Fruit fly (Drosophila melanogaster) whole organism, embryonic: ENCODE data around the gene CG5808.

Experiments used
- Atf6 ChIP-seq: fragments of 200-800 bp; sonication (Bioruptor generic); IDR thresholded peaks from 2 replicates; pipeline ENCODE4 v1.3.6; 2022; ENCODE audit warnings: missing biosample characterization, missing genetic modification characterization
- BEAF-32 ChIP-seq: fragments of 200-800 bp; sonication (Bioruptor generic); optimal IDR thresholded peaks from 3 replicates; lab custom pipeline; 2017; ENCODE audit warnings: missing biosample characterization, missing genetic modification characterization, mild to moderate bottlenecking, moderate library complexity, missing genetic modification reagents
- CG11093 ChIP-seq: fragments of 200-800 bp; sonication (Bioruptor generic); IDR thresholded peaks from 3 replicates; pipeline ENCODE4 v1.3.6; 2022; ENCODE audit warnings: missing biosample characterization, missing genetic modification characterization
- CG12155 ChIP-seq: fragments of 200-800 bp; sonication (Bioruptor generic); optimal IDR thresholded peaks from 3 replicates; lab custom pipeline; 2016; ENCODE audit warnings: missing biosample characterization, missing genetic modification characterization
- CG12659 ChIP-seq: fragments of 200-800 bp; sonication (Bioruptor generic); optimal IDR thresholded peaks from 3 replicates; lab custom pipeline; 2017; ENCODE audit warnings: mild to moderate bottlenecking, missing biosample characterization, missing genetic modification reagents, missing genetic modification characterization
- CG12942 ChIP-seq: fragments of 200-800 bp; sonication (Bioruptor generic); optimal IDR thresholded peaks from 3 replicates; lab custom pipeline; 2016; ENCODE audit warnings: missing biosample characterization, missing genetic modification characterization
- CG18262 ChIP-seq: fragments of 200-800 bp; optimal IDR thresholded peaks from 3 replicates; lab custom pipeline; 2019; ENCODE audit warnings: missing biosample characterization, mild to moderate bottlenecking, missing genetic modification characterization, moderate library complexity
- CG30020 ChIP-seq: fragments of 200-800 bp; optimal IDR thresholded peaks from 2 replicates; lab custom pipeline; 2019; ENCODE audit warnings: missing biosample characterization, mild to moderate bottlenecking, missing genetic modification characterization, moderate library complexity
- CG30403 ChIP-seq: fragments of 200-800 bp; sonication (Bioruptor generic); optimal IDR thresholded peaks from 3 replicates; lab custom pipeline; 2016; ENCODE audit warnings: missing biosample characterization, missing genetic modification characterization
- CG6791 ChIP-seq: fragments of 200-800 bp; sonication (Bioruptor generic); IDR thresholded peaks from 3 replicates; pipeline ENCODE4 v1.3.6; 2022; ENCODE audit warnings: missing biosample characterization, missing genetic modification characterization; ENCODE audit not compliant: partially characterized antibody
- CG7745 ChIP-seq: fragments of 200-800 bp; sonication (Bioruptor generic); optimal IDR thresholded peaks from 2 replicates; lab custom pipeline; 2018; ENCODE audit warnings: missing biosample characterization, mild to moderate bottlenecking, missing genetic modification characterization, moderate library complexity
- CG7987 ChIP-seq: fragments of 200-800 bp; sonication (Bioruptor generic); optimal IDR thresholded peaks from 2 replicates; lab custom pipeline; 2018; ENCODE audit warnings: missing biosample characterization, mild to moderate bottlenecking, missing genetic modification characterization, moderate library complexity
- CG8478 ChIP-seq: fragments of >200 bp; optimal IDR thresholded peaks from 2 replicates; lab custom pipeline; 2018
- CG8765 ChIP-seq: fragments of 200-800 bp; sonication (Bioruptor generic); IDR thresholded peaks from 2 replicates; pipeline ENCODE4 v1.3.6; 2022; ENCODE audit warnings: missing biosample characterization, missing genetic modification characterization
- CG9797 ChIP-seq: fragments of 200-800 bp; sonication (Bioruptor generic); optimal IDR thresholded peaks from 3 replicates; lab custom pipeline; 2018; ENCODE audit warnings: missing biosample characterization, mild to moderate bottlenecking, missing genetic modification characterization
- CG9817 ChIP-seq: fragments of 200-800 bp; sonication (Bioruptor generic); optimal IDR thresholded peaks from 2 replicates; lab custom pipeline; 2018; ENCODE audit warnings: missing biosample characterization, mild to moderate bottlenecking, missing genetic modification characterization, moderate library complexity
- D19A ChIP-seq: fragments of 200-800 bp; optimal IDR thresholded peaks from 3 replicates; lab custom pipeline; 2019; ENCODE audit warnings: missing biosample characterization, mild to moderate bottlenecking, missing genetic modification characterization, moderate library complexity
- Dek ChIP-seq: fragments of 200-800 bp; sonication (Bioruptor generic); optimal IDR thresholded peaks from 3 replicates; lab custom pipeline; 2019; ENCODE audit warnings: missing biosample characterization, mild to moderate bottlenecking, missing genetic modification characterization, moderate library complexity
- Dp ChIP-seq: fragments of 200-800 bp; sonication (Bioruptor generic); optimal IDR thresholded peaks from 2 replicates; lab custom pipeline; 2018; ENCODE audit warnings: missing biosample characterization, mild to moderate bottlenecking, missing genetic modification characterization, moderate library complexity
- Hand ChIP-seq: fragments of 200-800 bp; sonication (Bioruptor generic); optimal IDR thresholded peaks from 2 replicates; lab custom pipeline; 2017; ENCODE audit warnings: mild to moderate bottlenecking, missing biosample characterization, missing genetic modification reagents, missing genetic modification characterization
- HmgZ ChIP-seq: fragments of 200-800 bp; sonication (Bioruptor generic); optimal IDR thresholded peaks from 2 replicates; lab custom pipeline; 2018; ENCODE audit warnings: missing biosample characterization, mild to moderate bottlenecking, missing genetic modification characterization
- Hr51 ChIP-seq, 2 experiments: fragments of 200-800 bp; sonication (Bioruptor generic); optimal IDR thresholded peaks; 2 replicates in 1 of 2; 3 replicates in 1 of 2; lab custom pipeline; 2016 to 2018; ENCODE audit warnings: missing biosample characterization in 2 of 2, missing genetic modification characterization in 2 of 2, mild to moderate bottlenecking in 1 of 2, moderate library complexity in 1 of 2
- Max ChIP-seq: fragments of 200-800 bp; sonication (Bioruptor generic); optimal IDR thresholded peaks from 2 replicates; lab custom pipeline; 2016; ENCODE audit warnings: missing biosample characterization, mild to moderate bottlenecking, missing genetic modification characterization
- Med ChIP-seq: fragments of 200-800 bp; sonication (Bioruptor generic); peaks from one replicate; lab custom pipeline; 2016; ENCODE audit warnings: missing biosample characterization, missing genetic modification characterization, mild to moderate bottlenecking, inconsistent platforms, moderate library complexity
- NFAT ChIP-seq: fragments of 200-800 bp; sonication (Bioruptor generic); IDR thresholded peaks from 2 replicates; pipeline ENCODE4 v1.3.6; 2022; ENCODE audit warnings: missing biosample characterization, missing genetic modification characterization
- Opbp ChIP-seq: fragments of 200-800 bp; sonication (Bioruptor generic); IDR thresholded peaks from 3 replicates; pipeline ENCODE4 v1.3.6; 2022; ENCODE audit warnings: missing biosample characterization, missing genetic modification characterization; ENCODE audit not compliant: partially characterized antibody
- Poxn ChIP-seq: fragments of 200-800 bp; sonication (Bioruptor generic); IDR thresholded peaks from 2 replicates; pipeline ENCODE4 v1.3.6; 2022; ENCODE audit warnings: missing biosample characterization, missing genetic modification characterization
- Side ChIP-seq: fragments of 200-800 bp; sonication (Bioruptor generic); optimal IDR thresholded peaks from 2 replicates; lab custom pipeline; 2016; ENCODE audit warnings: missing biosample characterization, missing genetic modification characterization
- al ChIP-seq: fragments of 200-800 bp; sonication (Bioruptor generic); IDR thresholded peaks from 2 replicates; pipeline ENCODE4 v1.3.6; 2022; ENCODE audit warnings: missing biosample characterization, missing genetic modification characterization
- chn ChIP-seq: fragments of 200-800 bp; sonication (Bioruptor generic); optimal IDR thresholded peaks from 2 replicates; lab custom pipeline; 2016; ENCODE audit warnings: missing biosample characterization, missing genetic modification characterization
- croc ChIP-seq: fragments of 200-800 bp; sonication (Bioruptor generic); conservative IDR thresholded peaks from 3 replicates; pipeline ENCODE4 v1.3.6; 2022; ENCODE audit warnings: missing biosample characterization, missing genetic modification characterization
- dan ChIP-seq: fragments of 200-800 bp; sonication (Bioruptor generic); IDR thresholded peaks from 2 replicates; pipeline ENCODE4 v1.3.6; 2022; ENCODE audit warnings: missing biosample characterization, missing genetic modification characterization
- disco-r ChIP-seq: fragments of 200-800 bp; sonication (Bioruptor generic); optimal IDR thresholded peaks from 2 replicates; lab custom pipeline; 2016; ENCODE audit warnings: missing biosample characterization, missing genetic modification characterization
- dysf ChIP-seq: fragments of 200-800 bp; sonication (Bioruptor generic); IDR thresholded peaks from 3 replicates; pipeline ENCODE4 v1.3.6; 2022; ENCODE audit warnings: missing biosample characterization, missing genetic modification characterization
- eve ChIP-seq, 2 experiments: fragments of >200 bp; optimal IDR thresholded peaks; 2 replicates each; lab custom pipeline; 2017; ENCODE audit warnings: missing biosample characterization in 2 of 2, missing genetic modification characterization in 2 of 2
- fd3F ChIP-seq: fragments of 200-800 bp; sonication (Bioruptor generic); optimal IDR thresholded peaks from 2 replicates; lab custom pipeline; 2018; ENCODE audit warnings: missing biosample characterization, mild to moderate bottlenecking, missing genetic modification characterization, moderate library complexity
- gfzf ChIP-seq: fragments of 200-800 bp; sonication (Bioruptor generic); optimal IDR thresholded peaks from 2 replicates; lab custom pipeline; 2016; ENCODE audit warnings: missing biosample characterization, mild to moderate bottlenecking, missing genetic modification characterization, moderate library complexity
- insv ChIP-seq, 2 experiments: fragments of 200-800 bp; sonication (Bioruptor generic); optimal IDR thresholded peaks; 3 replicates each; lab custom pipeline; 2016 to 2018; ENCODE audit warnings: missing biosample characterization in 2 of 2, missing genetic modification characterization in 2 of 2
- inv ChIP-seq: fragments of 200-800 bp; sonication (Bioruptor generic); IDR thresholded peaks from 2 replicates; pipeline ENCODE4 v1.3.6; 2022; ENCODE audit warnings: missing biosample characterization, missing genetic modification characterization; ENCODE audit not compliant: partially characterized antibody
- lab ChIP-seq: fragments of 200-800 bp; sonication (Bioruptor generic); optimal IDR thresholded peaks from 3 replicates; lab custom pipeline; 2017; ENCODE audit warnings: missing biosample characterization, missing genetic modification characterization, mild to moderate bottlenecking, moderate library complexity, missing genetic modification reagents
- luna ChIP-seq: fragments of 200-800 bp; sonication (Bioruptor generic); optimal IDR thresholded peaks from 2 replicates; lab custom pipeline; 2016; ENCODE audit warnings: missing biosample characterization, missing genetic modification characterization
- nerfin-1 ChIP-seq: fragments of 200-800 bp; sonication (Bioruptor generic); optimal IDR thresholded peaks from 3 replicates; lab custom pipeline; 2019; ENCODE audit warnings: missing biosample characterization, mild to moderate bottlenecking, missing genetic modification characterization, moderate library complexity
- nerfin-2 ChIP-seq: fragments of 200-800 bp; sonication (Bioruptor generic); IDR thresholded peaks from 2 replicates; pipeline ENCODE4 v1.3.6; 2022; ENCODE audit warnings: missing biosample characterization, missing genetic modification characterization; ENCODE audit not compliant: partially characterized antibody
- peb ChIP-seq: fragments of 200-800 bp; sonication (Bioruptor generic); IDR thresholded peaks from 2 replicates; pipeline ENCODE4 v1.3.6; 2022; ENCODE audit warnings: missing biosample characterization, missing genetic modification characterization
- pfk ChIP-seq: fragments of 200-800 bp; sonication (Bioruptor generic); optimal IDR thresholded peaks from 2 replicates; lab custom pipeline; 2018; ENCODE audit warnings: missing biosample characterization, mild to moderate bottlenecking, missing genetic modification characterization, moderate library complexity
- pnt ChIP-seq: fragments of 200-800 bp; sonication (Bioruptor generic); optimal IDR thresholded peaks from 3 replicates; lab custom pipeline; 2016; ENCODE audit warnings: missing biosample characterization, missing genetic modification characterization
- repo ChIP-seq: fragments of 200-800 bp; sonication (Bioruptor generic); optimal IDR thresholded peaks from 2 replicates; lab custom pipeline; 2016; ENCODE audit warnings: missing biosample characterization, missing genetic modification characterization
- seq ChIP-seq: fragments of 200-800 bp; sonication (Bioruptor generic); IDR thresholded peaks from 2 replicates; pipeline ENCODE4 v1.3.6; 2022; ENCODE audit warnings: missing biosample characterization, missing genetic modification characterization
- tap ChIP-seq: fragments of 200-800 bp; optimal IDR thresholded peaks from 3 replicates; lab custom pipeline; 2019; ENCODE audit warnings: missing biosample characterization, mild to moderate bottlenecking, missing genetic modification characterization, moderate library complexity
- trh ChIP-seq: fragments of 200-800 bp; sonication (Bioruptor generic); optimal IDR thresholded peaks from 2 replicates; lab custom pipeline; 2016; ENCODE audit warnings: missing biosample characterization, missing genetic modification characterization
- yki ChIP-seq: fragments of >200 bp; optimal IDR thresholded peaks from 3 replicates; lab custom pipeline; 2018

Gene CG5808

DNA sequence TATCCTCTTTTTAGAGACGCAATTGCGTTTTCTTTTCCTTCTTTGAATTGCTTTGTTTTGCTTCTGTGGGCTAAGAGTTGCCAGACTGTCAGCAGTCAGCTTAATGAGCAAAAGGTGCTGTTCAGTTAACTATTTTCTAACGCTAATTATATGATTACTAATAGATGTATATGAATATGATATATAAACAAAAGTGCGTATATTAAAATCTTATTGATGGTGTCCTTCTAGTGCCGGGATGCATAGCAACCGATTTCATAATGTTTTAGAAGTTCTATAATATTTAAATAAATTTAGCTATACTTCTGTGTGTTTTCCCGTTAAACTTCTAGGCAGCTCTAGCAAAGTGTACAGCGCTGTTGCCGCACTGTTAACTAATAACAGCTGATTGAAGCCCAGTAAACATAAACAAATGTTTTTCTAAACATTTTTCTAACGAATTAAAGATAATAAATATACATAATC is 13.1 kb upstream of the CG5808 start, which contains the start of the genes Kaz and CG43273 (continued):
- TF ChIP-seq Hand (no peak), Dp (peak; percentile 1), HmgZ (tag; lab: Kevin White, UChicago) (peak; percentile 74), CG7745 (no peak), dysf (GFP tag; lab: Robert Waterston, UW) (peak; percentile 56; the same call in 1 of the 3 replicates), nerfin-2 (GFP tag; lab: Robert Waterston, UW) (no peak), pfk (no peak), yki (lab: Kevin White, UChicago) (no peak), insv (GFP tag; optimal IDR thresholded peaks at IDR 0.05; lab: Kevin White, UChicago) (peak in 1 of 2 experiments; percentile 14), CG30020 (peak; percentile 68), chn (GFP tag; lab: Kevin White, UChicago) (peak; percentile 17), Poxn (GFP tag; lab: Robert Waterston, UW) (no peak), nerfin-1 (tag; lab: Kevin White, UChicago) (no peak), Max (peak; percentile 56), CG12155 (GFP tag; lab: Kevin White, UChicago) (peak; percentile 61), al (peak; percentile 36; the same call in 1 of the 2 replicates), Side (GFP tag; lab: Kevin White, UChicago) (no peak), CG7987 (GFP tag; lab: Kevin White, UChicago) (no peak), NFAT (GFP tag; lab: Robert Waterston, UW) (no peak), CG8765 (GFP tag; lab: Robert Waterston, UW) (no peak), Opbp (GFP tag; lab: Robert Waterston, UW) (no peak), peb (GFP tag; lab: Robert Waterston, UW) (peak; percentile 37; the same call in 1 of the 2 replicates), CG6791 (GFP tag; lab: Robert Waterston, UW) (no peak), croc (GFP tag; lab: Robert Waterston, UW) (no peak), BEAF-32 (peak; percentile 27), inv (no peak), seq (GFP tag; lab: Robert Waterston, UW) (no peak), CG9797 (GFP tag; lab: Kevin White, UChicago) (no peak), gfzf (GFP tag; lab: Kevin White, UChicago) (no peak), Hr51 (GFP tag; optimal IDR thresholded peaks at IDR 0.05; lab: Kevin White, UChicago) (peak in 1 of 2 experiments; percentile 13), luna (GFP tag; lab: Kevin White, UChicago) (no peak), pnt (GFP tag; lab: Kevin White, UChicago) (peak; percentile 3), CG12659 (GFP tag; lab: Kevin White, UChicago) (peak; percentile 68), Med (GFP tag; lab: Kevin White, UChicago) (peak; percentile 81), CG11093 (no peak), CG12942 (GFP tag; lab: Kevin White, UChicago) (peak; percentile 40), lab (GFP tag; lab: Kevin White, UChicago) (no peak), tap (tag; lab: Kevin White, UChicago) (no peak), repo (GFP tag; lab: Kevin White, UChicago) (no peak), disco-r (GFP tag; lab: Kevin White, UChicago) (no peak), CG8478 (lab: Kevin White, UChicago) (no peak), CG18262 (tag; lab: Kevin White, UChicago) (no peak), Dek (tag; lab: Kevin White, UChicago) (no peak), dan (GFP tag; lab: Robert Waterston, UW) (no peak), Atf6 (GFP tag; lab: Robert Waterston, UW) (no peak), CG9817 (tag; lab: Kevin White, UChicago) (peak; percentile 73), eve (GFP tag; optimal IDR thresholded peaks at IDR 0.05; lab: Kevin White, UChicago) (no peak), CG30403 (GFP tag; lab: Kevin White, UChicago) (peak; percentile 77), trh (GFP tag; lab: Kevin White, UChicago) (no peak), fd3F (GFP tag; lab: Kevin White, UChicago) (peak; percentile 33), D19A (tag; lab: Kevin White, UChicago) (no peak)
